Fruit fly (Drosophila melanogaster) whole organism: Measurements from ENCODE around the gene Lcp65Ag1.

ENCODE experiments used
- CG8478 ChIP-seq: fragments of >200 bp; optimal IDR thresholded peaks from 2 replicates; lab custom pipeline; 2018; ENCODE audit warnings: inconsistent platforms
- Dll ChIP-seq: fragments of >200 bp; optimal IDR thresholded peaks from 2 replicates; lab custom pipeline; 2017
- EcR ChIP-seq, 2 experiments: fragments of >200 bp; optimal IDR thresholded peaks; 2 replicates each; lab custom pipeline; 2017; ENCODE audit warnings: missing biosample characterization in 2 of 2, missing genetic modification characterization in 2 of 2, missing genetic modification reagents in 2 of 2
- pan ChIP-seq: fragments of >200 bp; optimal IDR thresholded peaks from 2 replicates; lab custom pipeline; 2017
- psq ChIP-seq: fragments of >200 bp; optimal IDR thresholded peaks from 2 replicates; lab custom pipeline; 2017
- usp ChIP-seq: fragments of >200 bp; optimal IDR thresholded peaks from 2 replicates; lab custom pipeline; 2017; ENCODE audit warnings: missing biosample characterization, missing genetic modification characterization, mixed read lengths

The Lcp65Ag1 gene

DNA sequence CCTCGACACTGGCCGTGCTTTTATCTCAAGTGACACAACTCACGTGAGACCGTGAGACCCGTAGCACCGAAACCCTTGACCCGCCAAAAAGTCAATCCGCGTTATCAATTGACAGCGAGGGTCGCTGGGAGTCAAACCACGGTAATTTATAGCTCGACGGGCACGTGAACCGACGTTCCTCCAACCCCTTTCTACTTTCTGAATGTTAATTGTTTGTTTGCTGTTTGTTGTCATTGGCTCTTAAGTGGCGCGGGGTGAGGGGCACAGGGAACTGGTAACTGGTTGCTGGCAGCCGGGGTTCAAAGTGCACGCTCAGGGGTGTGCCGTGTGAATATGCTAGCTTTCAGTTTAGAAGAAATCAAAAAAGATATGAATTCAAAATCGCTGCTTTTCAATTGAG, 28.4 kb downstream of the Lcp65Ag1 start:
- TF ChIP-seq Dll (lab: Kevin White, UChicago) (no peak), psq (lab: Kevin White, UChicago) (no peak), EcR (GFP tag; optimal IDR thresholded peaks at IDR 0.05; lab: Kevin White, UChicago) (no peak), pan (no peak), usp (GFP tag; lab: Kevin White, UChicago) (no peak), CG8478 (lab: Kevin White, UChicago) (no peak)

dm6 chr3L:6105435-6105834, 29.6 kb downstream of the Lcp65Ag1 start:
- TF ChIP-seq CG8478 (lab: Kevin White, UChicago): no peak
- no peak for TF ChIP-seq psq (lab: Kevin White, UChicago)
- TF ChIP-seq pan: no peak
- TF ChIP-seq usp (GFP tag; lab: Kevin White, UChicago): no peak
- TF ChIP-seq EcR (GFP tag; optimal IDR thresholded peaks at IDR 0.05; lab: Kevin White, UChicago): no peak
- no peak for TF ChIP-seq Dll (lab: Kevin White, UChicago)

- TF ChIP-seq psq (lab: Kevin White, UChicago): no peak
- TF ChIP-seq usp (GFP tag; lab: Kevin White, UChicago): no peak
- no peak for TF ChIP-seq CG8478 (lab: Kevin White, UChicago)
- no peak for TF ChIP-seq Dll (lab: Kevin White, UChicago)
- TF ChIP-seq EcR (GFP tag; optimal IDR thresholded peaks at IDR 0.05; lab: Kevin White, UChicago): no peak
- TF ChIP-seq pan: no peak
Observed at dm6 chr3L:6104551-6104950, 30.5 kb downstream of the Lcp65Ag1 start.

- no peak for TF ChIP-seq psq (lab: Kevin White, UChicago)
- no peak for TF ChIP-seq EcR (GFP tag; optimal IDR thresholded peaks at IDR 0.05; lab: Kevin White, UChicago)
- TF ChIP-seq Dll (lab: Kevin White, UChicago): no peak
- no peak for TF ChIP-seq CG8478 (lab: Kevin White, UChicago)
- TF ChIP-seq usp (GFP tag; lab: Kevin White, UChicago): no peak
- TF ChIP-seq pan: no peak
Observed at dm6 chr3L:6103658-6104057, 31.4 kb downstream of the Lcp65Ag1 start.

dm6 chr3L:6097270-6097669, 37.8 kb downstream of the Lcp65Ag1 start, which contains the start of gene Ets65A:
Gene Ets65A (plus strand): TSS chr3L:6097617.
- TF ChIP-seq EcR (GFP tag; optimal IDR thresholded peaks at IDR 0.05; lab: Kevin White, UChicago) (no peak), CG8478 (lab: Kevin White, UChicago) (no peak), Dll (lab: Kevin White, UChicago) (no peak), pan (no peak), usp (GFP tag; lab: Kevin White, UChicago) (no peak), psq (lab: Kevin White, UChicago) (no peak)

DNA sequence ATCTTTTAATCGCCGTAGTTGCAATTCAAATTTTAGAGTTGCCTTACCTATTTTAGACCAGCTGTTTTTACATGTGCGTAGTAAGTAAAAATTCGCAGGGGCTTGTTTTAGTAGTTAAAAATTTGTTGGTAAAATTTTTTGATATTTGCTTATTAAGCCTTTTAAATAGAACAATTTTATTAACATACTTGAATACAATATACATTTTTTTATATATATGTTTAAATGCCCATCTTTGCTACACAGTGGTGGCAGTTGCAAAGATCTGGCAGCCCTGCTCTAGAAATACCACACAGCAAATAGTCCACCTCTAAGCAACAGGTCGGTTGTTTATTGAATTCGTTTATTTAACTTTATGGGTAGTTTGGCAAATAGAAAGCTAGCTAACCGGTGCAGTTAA, 40.4 kb downstream of the Lcp65Ag1 start, which contains the start of the genes CG10467 and loj:
Gene CG10467 (minus strand): TSS at position 51 of the 400 bp plus-strand sequence.
Gene loj (plus strand): TSS at position 291 of the 400 bp plus-strand sequence.
- TF ChIP-seq EcR (GFP tag; optimal IDR thresholded peaks at IDR 0.05; lab: Kevin White, UChicago) (no peak), psq (lab: Kevin White, UChicago) (no peak), CG8478 (lab: Kevin White, UChicago) (no peak), usp (GFP tag; lab: Kevin White, UChicago) (no peak), Dll (lab: Kevin White, UChicago) (no peak), pan (no peak)

DNA sequence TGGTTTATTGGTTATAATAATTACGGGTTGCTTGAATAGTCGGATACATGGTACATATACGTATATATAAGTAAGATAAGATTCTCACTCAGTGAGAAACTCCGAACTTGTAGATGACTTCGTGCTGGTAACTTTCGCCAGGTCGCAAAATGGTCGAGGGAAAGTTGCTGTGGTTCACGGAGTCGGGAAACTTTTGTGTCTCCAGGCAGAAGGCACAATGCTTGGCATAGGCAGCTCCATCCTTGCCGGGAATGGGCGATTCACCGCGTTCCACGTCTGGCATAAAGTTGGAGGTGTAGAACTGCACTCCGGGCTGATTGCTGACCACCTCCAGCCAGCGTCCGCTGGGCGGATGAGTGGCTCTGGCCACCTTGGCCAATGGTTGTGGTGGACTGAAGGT, 41.9 kb downstream of the Lcp65Ag1 start, which contains the start of gene CG10469:
Gene CG10469 (minus strand): TSS at position 101 of the 400 bp plus-strand sequence.
- TF ChIP-seq CG8478 (lab: Kevin White, UChicago): no peak
- TF ChIP-seq pan: no peak
- no peak for TF ChIP-seq psq (lab: Kevin White, UChicago)
- no peak for TF ChIP-seq Dll (lab: Kevin White, UChicago)
- TF ChIP-seq EcR (GFP tag; optimal IDR thresholded peaks at IDR 0.05; lab: Kevin White, UChicago): no peak
- TF ChIP-seq usp (GFP tag; lab: Kevin White, UChicago): no peak

- TF ChIP-seq Dll (lab: Kevin White, UChicago): no peak
- TF ChIP-seq EcR (GFP tag; optimal IDR thresholded peaks at IDR 0.05; lab: Kevin White, UChicago): no peak
- TF ChIP-seq pan: no peak
- no peak for TF ChIP-seq psq (lab: Kevin White, UChicago)
- TF ChIP-seq usp (GFP tag; lab: Kevin White, UChicago): no peak
- TF ChIP-seq CG8478 (lab: Kevin White, UChicago): no peak
Observed at dm6 chr3L:6085988-6086387, 49.1 kb downstream of the Lcp65Ag1 start.

- TF ChIP-seq psq (lab: Kevin White, UChicago): no peak
Observed at dm6 chr3L:6085157-6085556, 49.9 kb downstream of the Lcp65Ag1 start.
